Fruit fly (Drosophila melanogaster) whole organism, embryonic: ENCODE data around the gene ALiX.

ENCODE experiments used
- CG10366 ChIP-seq: fragments of 200-800 bp; sonication (Bioruptor generic); IDR thresholded peaks from 2 replicates; pipeline ENCODE4 v1.3.6; 2022; ENCODE audit warnings: missing biosample characterization, missing genetic modification characterization
- CG10431 ChIP-seq: fragments of 200-800 bp; sonication (Bioruptor generic); optimal IDR thresholded peaks from 3 replicates; lab custom pipeline; 2018; ENCODE audit warnings: missing biosample characterization, mild to moderate bottlenecking, missing genetic modification characterization
- CG2875 ChIP-seq: fragments of 200-800 bp; sonication (Bioruptor generic); optimal IDR thresholded peaks from 2 replicates; lab custom pipeline; 2017; ENCODE audit warnings: missing biosample characterization, mild to moderate bottlenecking, missing genetic modification characterization, missing genetic modification reagents
- CG30020 ChIP-seq: fragments of 200-800 bp; optimal IDR thresholded peaks from 2 replicates; lab custom pipeline; 2019; ENCODE audit warnings: missing biosample characterization, mild to moderate bottlenecking, missing genetic modification characterization, moderate library complexity
- CG31388 ChIP-seq: fragments of 200-800 bp; sonication (Bioruptor generic); optimal IDR thresholded peaks from 2 replicates; lab custom pipeline; 2016; ENCODE audit warnings: missing biosample characterization, missing genetic modification characterization
- CG9876 ChIP-seq: fragments of 200-800 bp; sonication (Bioruptor generic); optimal IDR thresholded peaks from 2 replicates; lab custom pipeline; 2016; ENCODE audit warnings: missing biosample characterization, missing genetic modification characterization
- Hr51 ChIP-seq, 2 experiments: fragments of 200-800 bp; sonication (Bioruptor generic); optimal IDR thresholded peaks; 2 replicates in 1 of 2; 3 replicates in 1 of 2; lab custom pipeline; 2016 to 2018; ENCODE audit warnings: missing biosample characterization in 2 of 2, missing genetic modification characterization in 2 of 2, mild to moderate bottlenecking in 1 of 2, moderate library complexity in 1 of 2
- Rfx ChIP-seq: fragments of 200-800 bp; sonication (Bioruptor generic); IDR thresholded peaks from 2 replicates; pipeline ENCODE4 v1.3.6; 2022; ENCODE audit warnings: missing biosample characterization, missing genetic modification characterization
- Sox100B ChIP-seq: fragments of 200-800 bp; sonication (Bioruptor generic); optimal IDR thresholded peaks from 3 replicates; lab custom pipeline; 2018; ENCODE audit warnings: missing biosample characterization, mild to moderate bottlenecking, missing genetic modification characterization
- cg ChIP-seq: fragments of 200-800 bp; sonication (Bioruptor generic); optimal IDR thresholded peaks from 3 replicates; lab custom pipeline; 2019; ENCODE audit warnings: missing biosample characterization, mild to moderate bottlenecking, missing genetic modification characterization, moderate library complexity
- ro ChIP-seq: fragments of 200-800 bp; sonication (Bioruptor generic); IDR thresholded peaks from 2 replicates; pipeline ENCODE4 v1.3.6; 2022; ENCODE audit warnings: missing biosample characterization, missing genetic modification characterization
- usp ChIP-seq: fragments of >200 bp; optimal IDR thresholded peaks from 2 replicates; lab custom pipeline; 2017; ENCODE audit warnings: missing biosample characterization, missing genetic modification characterization

DNA sequence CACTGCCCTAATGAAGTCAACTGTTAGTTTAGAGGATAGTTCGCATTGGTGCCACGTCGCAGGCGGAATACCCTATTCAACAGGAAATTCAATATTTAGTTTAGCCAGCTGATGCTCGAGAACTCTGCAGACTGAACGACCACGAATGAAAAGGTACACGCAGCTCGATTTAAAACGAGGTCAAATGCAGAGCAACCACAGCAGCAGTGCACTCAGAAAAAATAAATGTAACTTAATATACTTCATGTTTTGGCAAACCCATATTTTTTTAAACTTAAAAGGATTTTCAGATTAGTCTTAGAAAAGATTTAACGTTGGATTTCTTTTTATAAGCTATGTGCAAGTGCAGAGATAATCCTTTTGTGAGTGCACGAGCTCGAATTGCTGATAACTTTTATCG lies 44.8 kb downstream of the ALiX start:
- TF ChIP-seq Sox100B (peak; percentile 19), CG31388 (GFP tag; lab: Kevin White, UChicago) (no peak), CG9876 (GFP tag; lab: Kevin White, UChicago) (no peak), CG2875 (no peak), Hr51 (GFP tag; optimal IDR thresholded peaks at IDR 0.05; lab: Kevin White, UChicago) (no peak), cg (no peak), CG30020 (tag; lab: Kevin White, UChicago) (no peak), CG10366 (GFP tag; lab: Robert Waterston, UW) (no peak), CG10431 (GFP tag; lab: Kevin White, UChicago) (no peak), ro (GFP tag; lab: Robert Waterston, UW) (no peak), usp (GFP tag; lab: Kevin White, UChicago) (no peak), Rfx (no peak)
